Worm (Caenorhabditis elegans): ENCODE results near the gene lbp-4.

Gene lbp-4

ce11 chrV:7857931-7858330 lies 37.6 kb downstream of the lbp-4 start, which contains the start of gene C37C3.1 (continued):
- no peak for TF ChIP-seq F52B5.7 (tag; optimal IDR thresholded peaks at IDR 0.05)
- TF ChIP-seq mes-4 (tag; optimal IDR thresholded peaks at IDR 0.05) = peak; percentile 3
- TF ChIP-seq attf-3 (GFP tag; conservative IDR thresholded peaks at IDR 0.05) = no peak
- no peak for TF ChIP-seq him-1 (tag; optimal IDR thresholded peaks at IDR 0.05)
- no peak for TF ChIP-seq efl-1 (GFP tag; optimal IDR thresholded peaks at IDR 0.05)
- peak in 1 of 3 experiments; percentile 3 for TF ChIP-seq lin-35 (GFP tag; optimal IDR thresholded peaks at IDR 0.05)
- no peak for TF ChIP-seq Y53G8AR.9 (GFP tag; conservative IDR thresholded peaks at IDR 0.05)
- no peak for TF ChIP-seq C06A6.2 (GFP tag; conservative IDR thresholded peaks at IDR 0.05)
- no peak for TF ChIP-seq aptf-2 (GFP tag; conservative IDR thresholded peaks at IDR 0.05)
- no peak for TF ChIP-seq ceh-79 (tag; optimal IDR thresholded peaks at IDR 0.05)
- TF ChIP-seq bed-2 (GFP tag; IDR thresholded peaks at IDR 0.05) = no peak
- TF ChIP-seq ceh-100 (GFP tag; IDR thresholded peaks at IDR 0.05) = 0 out of 2 replicates have a peak, but pooled peaks have one; percentile 35
- TF ChIP-seq nhr-179 (tag; optimal IDR thresholded peaks at IDR 0.05) = no peak
- no peak for TF ChIP-seq cebp-2 (GFP tag; IDR thresholded peaks at IDR 0.05)
- no peak for TF ChIP-seq rec-8 (tag; optimal IDR thresholded peaks at IDR 0.05)
- TF ChIP-seq lin-54 (GFP tag; optimal IDR thresholded peaks at IDR 0.05) = peak; percentile 9
- TF ChIP-seq C17E4.6 (GFP tag; IDR thresholded peaks at IDR 0.05) = no peak
- TF ChIP-seq hlh-12 (tag; optimal IDR thresholded peaks at IDR 0.05) = no peak
- TF ChIP-seq zim-3 (tag; optimal IDR thresholded peaks at IDR 0.05) = peak; percentile 30
- TF ChIP-seq rcor-1 (GFP tag; IDR thresholded peaks at IDR 0.05) = no peak
- peak; percentile 85 for TF ChIP-seq nfyb-1 (GFP tag; IDR thresholded peaks at IDR 0.05)
- TF ChIP-seq die-1 (tag; optimal IDR thresholded peaks at IDR 0.05) = no peak
- peak; percentile 15 for TF ChIP-seq B0035.1 (tag; optimal IDR thresholded peaks at IDR 0.05)
- no peak for TF ChIP-seq gei-17 (GFP tag; optimal IDR thresholded peaks at IDR 0.05)
- no peak for TF ChIP-seq mcd-1 (GFP tag; IDR thresholded peaks at IDR 0.05)
- TF ChIP-seq hrde-1 (tag; optimal IDR thresholded peaks at IDR 0.05; ENCODE audit: borderline replicate concordance) = peak; percentile 75
- TF ChIP-seq nhr-120 (GFP tag; IDR thresholded peaks at IDR 0.05) = 0 out of 2 replicates have a peak, but pooled peaks have one; percentile 40
- no peak for TF ChIP-seq ceh-91 (GFP tag; IDR thresholded peaks at IDR 0.05)
- TF ChIP-seq snpc-1.3 (tag; optimal IDR thresholded peaks at IDR 0.05; ENCODE audit: insufficient read depth) = no peak
- TF ChIP-seq nfya-2 (GFP tag; IDR thresholded peaks at IDR 0.05) = no peak
- TF ChIP-seq madf-6 (GFP tag; IDR thresholded peaks at IDR 0.05) = peak; percentile 45
- TF ChIP-seq unc-130 (GFP tag; optimal IDR thresholded peaks at IDR 0.05) = no peak
- peak; percentile 1 for TF ChIP-seq snpc-1.1 (tag; optimal IDR thresholded peaks at IDR 0.05; ENCODE audit: insufficient read depth)
- TF ChIP-seq let-526 (GFP tag; IDR thresholded peaks at IDR 0.05) = 0 out of 2 replicates have a peak, but pooled peaks have one; percentile 9
- no peak for TF ChIP-seq nfya-1 (tag; optimal IDR thresholded peaks at IDR 0.05; ENCODE audit: borderline replicate concordance, insufficient read depth)
- no peak for TF ChIP-seq ztf-22 (GFP tag; optimal IDR thresholded peaks at IDR 0.05)
- no peak for TF ChIP-seq athp-1 (tag; optimal IDR thresholded peaks at IDR 0.05)
- no peak for TF ChIP-seq aptf-3 (GFP tag; IDR thresholded peaks at IDR 0.05)
- no peak for TF ChIP-seq xnd-1 (tag; optimal IDR thresholded peaks at IDR 0.05)
- TF ChIP-seq ztf-28 (GFP tag; IDR thresholded peaks at IDR 0.05) = no peak
- TF ChIP-seq F39B2.1 (GFP tag; IDR thresholded peaks at IDR 0.05) = no peak
- TF ChIP-seq egl-44 (GFP tag; IDR thresholded peaks at IDR 0.05) = no peak
- no peak for TF ChIP-seq hlh-26 (GFP tag; conservative IDR thresholded peaks at IDR 0.05)
- peak; percentile 12 for TF ChIP-seq tbp1 (GFP tag; optimal IDR thresholded peaks at IDR 0.05)
- no peak for TF ChIP-seq F10E7.11 (tag; optimal IDR thresholded peaks at IDR 0.05)
- TF ChIP-seq mel-28 (tag; optimal IDR thresholded peaks at IDR 0.05; ENCODE audit: borderline replicate concordance) = no peak
- TF ChIP-seq lin-40 (tag; optimal IDR thresholded peaks at IDR 0.05) = peak; percentile 3
- no peak for TF ChIP-seq akir-1 (GFP tag; optimal IDR thresholded peaks at IDR 0.05)

All from whole organism, young adult.